Worm (Caenorhabditis elegans): ENCODE data around the gene Y17G7B.17.
A peak's percentile ranks its signal among the peaks of the same experiment; 100 is the strongest.

The Y17G7B.17 gene

ce11 chrII:12055408-12056140, 44.2 kb downstream of the Y17G7B.17 start:
- no peak for TF ChIP-seq zip-4 (GFP tag; optimal IDR thresholded peaks at IDR 0.05)
- no peak for TF ChIP-seq nhr-11 (tag; optimal IDR thresholded peaks at IDR 0.05)
- TF ChIP-seq ama-1 (optimal IDR thresholded peaks at IDR 0.05), result peak; percentile 62
- TF ChIP-seq efl-3 (GFP tag; optimal IDR thresholded peaks at IDR 0.05), result no peak
- TF ChIP-seq C34B4.2 (tag; optimal IDR thresholded peaks at IDR 0.05), result no peak
- no peak for TF ChIP-seq lin-14 (GFP tag; optimal IDR thresholded peaks at IDR 0.05)
- no peak for TF ChIP-seq xbp-1 (tag; optimal IDR thresholded peaks at IDR 0.05)
- TF ChIP-seq jun-1 (tag; optimal IDR thresholded peaks at IDR 0.05), result no peak
- no peak for TF ChIP-seq nhr-19 (GFP tag; conservative IDR thresholded peaks at IDR 0.05)
- TF ChIP-seq C04F5.9 (tag; optimal IDR thresholded peaks at IDR 0.05), result no peak
- TF ChIP-seq efl-1 (optimal IDR thresholded peaks at IDR 0.05), result no peak
- peak in 1 of 2 experiments; percentile 76 for TF ChIP-seq efl-1 (GFP tag; optimal IDR thresholded peaks at IDR 0.05 in 1 of 2)
- TF ChIP-seq nhr-84 (tag; optimal IDR thresholded peaks at IDR 0.05), result no peak
- TF ChIP-seq ceh-82 (tag; optimal IDR thresholded peaks at IDR 0.05), result no peak

ce11 chrII:12054558-12054957, 45.2 kb downstream of the Y17G7B.17 start:
- TF ChIP-seq elt-3 (tag; optimal IDR thresholded peaks at IDR 0.05) (peak in 1 of 6 experiments; percentile 15), nhr-90 (tag; optimal IDR thresholded peaks at IDR 0.05; ENCODE audit: poor library complexity) (peak; percentile 18), sptf-1 (tag; optimal IDR thresholded peaks at IDR 0.05) (no peak), efl-1 (optimal IDR thresholded peaks at IDR 0.05) (peak in 1 of 2 experiments; percentile 9), efl-1 (GFP tag; optimal IDR thresholded peaks at IDR 0.05 in 1 of 2) (no peak)

- TF ChIP-seq Y116A8C.19 (tag; optimal IDR thresholded peaks at IDR 0.05; ENCODE audit: borderline replicate concordance) (no peak), hpl-2 (GFP tag; optimal IDR thresholded peaks at IDR 0.05) (peak; percentile 24), fkh-8 (tag; optimal IDR thresholded peaks at IDR 0.05) (no peak), ama-1 (optimal IDR thresholded peaks at IDR 0.05) (no peak), nhr-85 (tag) (peak; percentile 65)
Observed at ce11 chrII:12054150-12054549, 45.6 kb downstream of the Y17G7B.17 start.

- TF ChIP-seq tbx-2 (tag; optimal IDR thresholded peaks at IDR 0.05) (no peak), lsy-2 (tag; optimal IDR thresholded peaks at IDR 0.05) (peak in 1 of 2 experiments; percentile 31), zag-1 (tag; optimal IDR thresholded peaks at IDR 0.05) (no peak), lin-35 (GFP tag; optimal IDR thresholded peaks at IDR 0.05) (peak in 1 of 2 experiments; percentile 38), unc-98 (GFP tag; IDR thresholded peaks at IDR 0.05) (no peak), lin-14 (GFP tag; optimal IDR thresholded peaks at IDR 0.05) (peak; percentile 67), mdl-1 (tag; optimal IDR thresholded peaks at IDR 0.05) (peak in 1 of 2 experiments; percentile 83), nhr-20 (tag; optimal IDR thresholded peaks at IDR 0.05) (peak; percentile 28), elt-3 (tag; optimal IDR thresholded peaks at IDR 0.05) (peak in 4 of 6 experiments; percentile 76 to 95 (median 88)), lir-3 (tag; optimal IDR thresholded peaks at IDR 0.05; ENCODE audit: poor library complexity) (no peak), blmp-1 (tag; optimal IDR thresholded peaks at IDR 0.05) (peak; percentile 58), unc-130 (tag; optimal IDR thresholded peaks at IDR 0.05) (peak; percentile 16), nhr-71 (tag; optimal IDR thresholded peaks at IDR 0.05) (peak; percentile 27), vab-15 (tag; optimal IDR thresholded peaks at IDR 0.05) (peak; percentile 68), nhr-85 (tag) (peak; percentile 81), mep-1 (tag; optimal IDR thresholded peaks at IDR 0.05) (peak; percentile 17), snu-23 (GFP tag; optimal IDR thresholded peaks at IDR 0.05) (peak; percentile 26)
Observed at ce11 chrII:12053486-12053885, 46.3 kb downstream of the Y17G7B.17 start.

ce11 chrII:12052924-12053323, 46.9 kb downstream of the Y17G7B.17 start:
- TF ChIP-seq nhr-85 (tag), result peak; percentile 75
- TF ChIP-seq egl-27 (tag; optimal IDR thresholded peaks at IDR 0.05), result no peak
- peak; percentile 3 for TF ChIP-seq snu-23 (GFP tag; optimal IDR thresholded peaks at IDR 0.05)
- TF ChIP-seq unc-130 (tag; optimal IDR thresholded peaks at IDR 0.05), result peak; percentile 31
- TF ChIP-seq mdl-1 (tag; optimal IDR thresholded peaks at IDR 0.05), result peak in 1 of 2 experiments; percentile 42
- no peak for TF ChIP-seq sptf-1 (tag; optimal IDR thresholded peaks at IDR 0.05)
- TF ChIP-seq ces-1 (GFP tag; optimal IDR thresholded peaks at IDR 0.05), result no peak
- TF ChIP-seq nhr-90 (tag; optimal IDR thresholded peaks at IDR 0.05; ENCODE audit: poor library complexity), result peak; percentile 6
- TF ChIP-seq lin-35 (GFP tag; optimal IDR thresholded peaks at IDR 0.05), result peak in 1 of 2 experiments; percentile 58
- no peak for TF ChIP-seq C04F5.9 (tag; optimal IDR thresholded peaks at IDR 0.05)
- no peak for TF ChIP-seq efl-1 (optimal IDR thresholded peaks at IDR 0.05)
- peak in 1 of 2 experiments; percentile 89 for TF ChIP-seq efl-1 (GFP tag; optimal IDR thresholded peaks at IDR 0.05 in 1 of 2)
- peak; percentile 46 for TF ChIP-seq nhr-71 (tag; optimal IDR thresholded peaks at IDR 0.05)
- peak in 1 of 6 experiments; percentile 40 for TF ChIP-seq elt-3 (tag; optimal IDR thresholded peaks at IDR 0.05)
- peak; percentile 44 for TF ChIP-seq blmp-1 (tag; optimal IDR thresholded peaks at IDR 0.05)
- TF ChIP-seq nhr-20 (tag; optimal IDR thresholded peaks at IDR 0.05), result peak; percentile 38

All from whole organism, L1 larva.